Worm (Caenorhabditis elegans) whole organism, late embryonic: ENCODE data around the gene F49F1.17.
"Not testable (repeated sequence)": the region's sequence is repeated elsewhere in the genome, so short reads cannot be mapped to it uniquely, and the experiment has no call there.

Experiments used
- C08G9.2 ChIP-seq: sonication (generic microtip); optimal IDR thresholded peaks from 2 replicates; lab custom pipeline; 2016; ENCODE audit warnings: mild to moderate bottlenecking, missing genetic modification characterization, moderate library complexity, missing compliant biosample characterization
- T23F11.4 ChIP-seq: fragments of 200-800 bp; sonication (Bioruptor generic); optimal IDR thresholded peaks from 2 replicates; lab custom pipeline; 2018; ENCODE audit warnings: mild to moderate bottlenecking, missing genetic modification characterization, missing compliant biosample characterization
- ahr-1 ChIP-seq: sonication (generic microtip); optimal IDR thresholded peaks from 2 replicates; lab custom pipeline; 2016; ENCODE audit warnings: missing genetic modification characterization, missing compliant biosample characterization
- ceh-18 ChIP-seq: sonication (generic microtip); optimal IDR thresholded peaks from 2 replicates; lab custom pipeline; 2016; ENCODE audit warnings: missing genetic modification characterization, missing compliant biosample characterization
- ceh-19 ChIP-seq: fragments of 200-800 bp; sonication (Bioruptor generic); optimal IDR thresholded peaks from 2 replicates; lab custom pipeline; 2018; ENCODE audit warnings: mild to moderate bottlenecking, missing genetic modification characterization, missing compliant biosample characterization
- ceh-22 ChIP-seq: sonication (generic microtip); optimal IDR thresholded peaks from 2 replicates; lab custom pipeline; 2017; ENCODE audit warnings: missing biosample characterization, missing genetic modification characterization
- ceh-30 ChIP-seq: fragments of 150-350 bp; optimal IDR thresholded peaks from 2 replicates; lab custom pipeline; 2014; ENCODE audit warnings: missing biosample characterization, missing genetic modification characterization
- ceh-48 ChIP-seq: sonication (generic microtip); optimal IDR thresholded peaks from 2 replicates; lab custom pipeline; 2016; ENCODE audit warnings: missing genetic modification characterization, inconsistent platforms, missing compliant biosample characterization
- ceh-6 ChIP-seq: fragments of 200-800 bp; sonication (Bioruptor generic); optimal IDR thresholded peaks from 2 replicates; lab custom pipeline; 2018; ENCODE audit warnings: mild to moderate bottlenecking, missing genetic modification characterization, missing compliant biosample characterization
- dmd-4 ChIP-seq: sonication (generic microtip); optimal IDR thresholded peaks from 2 replicates; lab custom pipeline; 2016; ENCODE audit warnings: borderline replicate concordance, missing genetic modification characterization, missing compliant biosample characterization
- dve-1 ChIP-seq: sonication (generic microtip); optimal IDR thresholded peaks from 2 replicates; lab custom pipeline; 2017; ENCODE audit warnings: antibody characterized with exemption, mild to moderate bottlenecking, missing genetic modification characterization, missing compliant biosample characterization
- elt-2 ChIP-seq: sonication (generic microtip); optimal IDR thresholded peaks from 2 replicates; lab custom pipeline; 2016; ENCODE audit warnings: missing genetic modification reagents, missing genetic modification characterization, missing compliant biosample characterization
- eyg-1 ChIP-seq: sonication (generic microtip); optimal IDR thresholded peaks from 2 replicates; lab custom pipeline; 2016; ENCODE audit warnings: missing genotype, missing genetic modification characterization, missing compliant biosample characterization
- fax-1 ChIP-seq: sonication (generic microtip); optimal IDR thresholded peaks from 2 replicates; lab custom pipeline; 2016; ENCODE audit warnings: missing genotype, missing genetic modification characterization, missing compliant biosample characterization
- fkh-6 ChIP-seq: sonication (generic microtip); optimal IDR thresholded peaks from 2 replicates; lab custom pipeline; 2016; ENCODE audit warnings: missing genetic modification characterization, missing compliant biosample characterization
- hlh-13 ChIP-seq: fragments of 200-800 bp; sonication (Bioruptor generic); optimal IDR thresholded peaks from 2 replicates; lab custom pipeline; 2018; ENCODE audit warnings: mild to moderate bottlenecking, missing genetic modification characterization, missing compliant biosample characterization
- hlh-6 ChIP-seq: sonication (generic microtip); optimal IDR thresholded peaks from 2 replicates; lab custom pipeline; 2016; ENCODE audit warnings: missing genotype, missing genetic modification characterization, missing compliant biosample characterization
- lin-11 ChIP-seq: fragments of 200-800 bp; sonication (Bioruptor generic); optimal IDR thresholded peaks from 2 replicates; lab custom pipeline; 2018; ENCODE audit warnings: mild to moderate bottlenecking, missing genetic modification characterization, missing compliant biosample characterization
- madf-2 ChIP-seq: sonication (generic microtip); optimal IDR thresholded peaks from 2 replicates; lab custom pipeline; 2017; ENCODE audit warnings: missing genetic modification characterization, missing compliant biosample characterization
- mec-3 ChIP-seq: sonication (generic microtip); optimal IDR thresholded peaks from 2 replicates; lab custom pipeline; 2016; ENCODE audit warnings: borderline replicate concordance, missing genetic modification characterization, missing compliant biosample characterization
- nhr-232 ChIP-seq: sonication (generic microtip); optimal IDR thresholded peaks from 2 replicates; lab custom pipeline; 2016; ENCODE audit warnings: missing genetic modification characterization, missing compliant biosample characterization
- npax-4 ChIP-seq: sonication (generic microtip); optimal IDR thresholded peaks from 2 replicates; lab custom pipeline; 2016; ENCODE audit warnings: missing genetic modification characterization, missing compliant biosample characterization
- odd-2 ChIP-seq: sonication (generic microtip); optimal IDR thresholded peaks from 2 replicates; lab custom pipeline; 2017; ENCODE audit warnings: antibody characterized with exemption, mild to moderate bottlenecking, missing genetic modification characterization, missing compliant biosample characterization
- pat-9 ChIP-seq: fragments of 200-800 bp; sonication (Bioruptor generic); optimal IDR thresholded peaks from 2 replicates; lab custom pipeline; 2018; ENCODE audit warnings: mild to moderate bottlenecking, missing genetic modification characterization, moderate library complexity, missing compliant biosample characterization
- pax-1 ChIP-seq: fragments of 150-350 bp; optimal IDR thresholded peaks from 2 replicates; lab custom pipeline; 2014; ENCODE audit warnings: missing biosample characterization, missing genetic modification characterization
- pha-2 ChIP-seq: sonication (generic microtip); optimal IDR thresholded peaks from 2 replicates; lab custom pipeline; 2017; ENCODE audit warnings: mild to moderate bottlenecking, missing genetic modification characterization, missing compliant biosample characterization
- pqm-1 ChIP-seq: sonication (generic microtip); optimal IDR thresholded peaks from 2 replicates; lab custom pipeline; 2016; ENCODE audit warnings: missing genetic modification characterization, missing compliant biosample characterization
- sdc-2 ChIP-seq: sonication (generic microtip); optimal IDR thresholded peaks from 2 replicates; lab custom pipeline; 2016; ENCODE audit warnings: missing genotype, missing genetic modification characterization, missing compliant biosample characterization
- sox-2 ChIP-seq: fragments of 200-800 bp; sonication (Bioruptor generic); IDR thresholded peaks from 2 replicates; pipeline ENCODE4 v1.3.6; 2022; ENCODE audit warnings: missing genetic modification reagents, missing genetic modification characterization, missing compliant biosample characterization
- sox-4 ChIP-seq: sonication (generic microtip); optimal IDR thresholded peaks from 2 replicates; lab custom pipeline; 2017; ENCODE audit warnings: mild to moderate bottlenecking, missing genetic modification characterization, inconsistent platforms, missing compliant biosample characterization
- syd-9 ChIP-seq: sonication (generic microtip); optimal IDR thresholded peaks from 2 replicates; lab custom pipeline; 2016; ENCODE audit warnings: mild to moderate bottlenecking, missing genetic modification characterization, moderate library complexity, missing compliant biosample characterization
- tbx-7 ChIP-seq: sonication (generic microtip); optimal IDR thresholded peaks from 2 replicates; lab custom pipeline; 2016; ENCODE audit warnings: missing genotype, missing genetic modification characterization, missing compliant biosample characterization
- ttx-3 ChIP-seq: sonication (generic microtip); optimal IDR thresholded peaks from 2 replicates; lab custom pipeline; 2016; ENCODE audit warnings: missing genetic modification reagents, missing genetic modification characterization, missing compliant biosample characterization
- unc-42 ChIP-seq: sonication (generic microtip); optimal IDR thresholded peaks from 2 replicates; lab custom pipeline; 2016; ENCODE audit warnings: missing genotype, missing genetic modification characterization, missing compliant biosample characterization
- unc-55 ChIP-seq: sonication (generic microtip); optimal IDR thresholded peaks from 2 replicates; lab custom pipeline; 2017; ENCODE audit warnings: missing biosample characterization, missing genetic modification reagents, missing genetic modification characterization
- zip-5 ChIP-seq: sonication (generic microtip); optimal IDR thresholded peaks from 2 replicates; lab custom pipeline; 2016; ENCODE audit warnings: missing genetic modification characterization, missing compliant biosample characterization

Gene F49F1.17

ce11 chrIV:4137472-4137871, 1.8 kb upstream of the F49F1.17 start, which contains the start of gene F49F1.9:
Gene F49F1.9 (minus strand): TSS chrIV:4137572.
- no peak for TF ChIP-seq pha-2 (tag; lab: Kevin White, UChicago)
- TF ChIP-seq eyg-1 (tag; lab: Kevin White, UChicago), result no peak
- no peak for TF ChIP-seq unc-42 (tag; lab: Kevin White, UChicago)
- TF ChIP-seq lin-11 (tag; lab: Kevin White, UChicago), result no peak
- no peak for TF ChIP-seq sox-2
- TF ChIP-seq syd-9, result no peak
- TF ChIP-seq pax-1 (tag; lab: Kevin White, UChicago), result no peak
- no peak for TF ChIP-seq unc-55 (GFP tag; lab: Kevin White, UChicago)
- TF ChIP-seq nhr-232, result no peak
- TF ChIP-seq elt-2, result no peak
- no peak for TF ChIP-seq ahr-1 (tag; lab: Kevin White, UChicago)
- TF ChIP-seq pat-9, result no peak
- no peak for TF ChIP-seq odd-2 (tag; lab: Kevin White, UChicago)
- TF ChIP-seq fkh-6 (tag; lab: Kevin White, UChicago), result no peak
- TF ChIP-seq ceh-18, result no peak

- TF ChIP-seq pqm-1, ttx-3, madf-2 (tag; lab: Kevin White, UChicago): not testable (repeated sequence)
Measured at ce11 chrIV:4125657-4126056, 10.0 kb downstream of the F49F1.17 start, which contains the start of gene F49F1.7. Gene F49F1.7 (minus strand): TSS chrIV:4125757.

- TF ChIP-seq ceh-18 (no peak), ceh-19 (GFP tag; lab: Kevin White, UChicago) (no peak), hlh-13 (GFP tag; lab: Kevin White, UChicago) (no peak), odd-2 (tag; lab: Kevin White, UChicago) (no peak), zip-5 (tag; lab: Kevin White, UChicago) (no peak), sox-4 (tag; lab: Kevin White, UChicago) (no peak), C08G9.2 (tag; lab: Kevin White, UChicago) (no peak), ttx-3 (tag; lab: Kevin White, UChicago) (no peak)
Measured at ce11 chrIV:4123083-4123482, 12.6 kb downstream of the F49F1.17 start, which contains the start of gene mul-1. Gene mul-1 (minus strand): TSS chrIV:4123166.

ce11 chrIV:4121055-4121454, 14.6 kb downstream of the F49F1.17 start:
- no peak for TF ChIP-seq pha-2 (tag; lab: Kevin White, UChicago)
- no peak for TF ChIP-seq ceh-22 (tag; lab: Kevin White, UChicago)
- TF ChIP-seq dmd-4, result no peak
- no peak for TF ChIP-seq dve-1
- no peak for TF ChIP-seq sox-2
- no peak for TF ChIP-seq mec-3 (tag; lab: Kevin White, UChicago)
- TF ChIP-seq T23F11.4 (GFP tag; lab: Kevin White, UChicago), result no peak
- TF ChIP-seq tbx-7 (tag; lab: Kevin White, UChicago), result no peak
- TF ChIP-seq ceh-48, result no peak
- TF ChIP-seq pqm-1 (tag; lab: Kevin White, UChicago), result no peak
- TF ChIP-seq ceh-30 (tag; lab: Kevin White, UChicago), result no peak
- TF ChIP-seq fax-1 (tag; lab: Kevin White, UChicago), result no peak
- no peak for TF ChIP-seq ceh-6 (GFP tag; lab: Kevin White, UChicago)
- TF ChIP-seq fkh-6 (tag; lab: Kevin White, UChicago), result no peak
- TF ChIP-seq hlh-6, result no peak
- TF ChIP-seq sdc-2 (tag; lab: Kevin White, UChicago), result no peak
- TF ChIP-seq npax-4 (tag; lab: Kevin White, UChicago), result no peak
